Worm (Caenorhabditis elegans) whole organism, L4 larva: ENCODE data around the gene pro-1.

Source experiments
- F37D6.2 ChIP-seq: sonication (generic microtip); optimal IDR thresholded peaks from 2 replicates; lab custom pipeline; 2016; ENCODE audit warnings: mild to moderate bottlenecking, missing genetic modification characterization, missing compliant biosample characterization
- Y75B8A.6 ChIP-seq: fragments of 200-800 bp; sonication (Bioruptor generic); IDR thresholded peaks from 2 replicates; pipeline ENCODE4 v1.3.6; 2022; ENCODE audit warnings: missing genetic modification reagents, missing genetic modification characterization, missing compliant biosample characterization
- ZK546.5 ChIP-seq, 2 experiments: sonication (generic microtip); optimal IDR thresholded peaks; 2 replicates each; lab custom pipeline; 2017; ENCODE audit warnings: missing biosample characterization in 2 of 2, missing genetic modification characterization in 2 of 2
- ama-1 ChIP-seq: fragments of 150-350 bp; optimal IDR thresholded peaks from 2 replicates; lab custom pipeline; 2014; ENCODE audit warnings: inconsistent platforms, mixed read lengths
- arid-1 ChIP-seq: fragments of 200-800 bp; sonication (Bioruptor generic); conservative IDR thresholded peaks from 2 replicates; pipeline ENCODE4 v1.3.6; 2022; ENCODE audit warnings: missing genetic modification reagents, missing genetic modification characterization, missing compliant biosample characterization
- ceh-20 ChIP-seq: fragments of 200-800 bp; sonication (Bioruptor generic); IDR thresholded peaks from 2 replicates; pipeline ENCODE4 v1.3.6; 2022; ENCODE audit warnings: missing genetic modification reagents, missing genetic modification characterization, missing compliant biosample characterization
- ceh-28 ChIP-seq: fragments of 150-350 bp; optimal IDR thresholded peaks from 2 replicates; lab custom pipeline; 2014; ENCODE audit warnings: missing biosample characterization, missing genetic modification reagents, missing genetic modification characterization
- ceh-32 ChIP-seq: sonication (generic microtip); optimal IDR thresholded peaks from 2 replicates; lab custom pipeline; 2016; ENCODE audit warnings: mild to moderate bottlenecking, missing genetic modification characterization, missing compliant biosample characterization; ENCODE audit not compliant: poor library complexity
- ceh-44 ChIP-seq: fragments of 200-800 bp; sonication (Bioruptor generic); IDR thresholded peaks from 2 replicates; pipeline ENCODE4 v1.3.6; 2022; ENCODE audit warnings: missing genetic modification reagents, missing genetic modification characterization, missing compliant biosample characterization
- ceh-82 ChIP-seq: sonication (generic microtip); optimal IDR thresholded peaks from 2 replicates; lab custom pipeline; 2017; ENCODE audit warnings: missing biosample characterization, missing genetic modification characterization
- cey-2 ChIP-seq: sonication (generic microtip); optimal IDR thresholded peaks from 3 replicates; lab custom pipeline; 2017; ENCODE audit warnings: missing genetic modification characterization, mild to moderate bottlenecking, missing compliant biosample characterization, antibody characterized with exemption, borderline replicate concordance; ENCODE audit not compliant: insufficient read depth
- ctbp-1 ChIP-seq: fragments of 200-800 bp; sonication (Bioruptor generic); IDR thresholded peaks from 2 replicates; pipeline ENCODE4 v1.3.6; 2022; ENCODE audit warnings: missing genetic modification reagents, missing genetic modification characterization, missing compliant biosample characterization
- daf-12 ChIP-seq: fragments of 150-350 bp; optimal IDR thresholded peaks from 2 replicates; lab custom pipeline; 2014; ENCODE audit warnings: missing biosample characterization, missing genetic modification reagents, missing genetic modification characterization
- dmd-6 ChIP-seq: fragments of 200-800 bp; sonication (Bioruptor generic); IDR thresholded peaks from 2 replicates; pipeline ENCODE4 v1.3.6; 2022; ENCODE audit warnings: missing genetic modification reagents, missing genetic modification characterization, missing compliant biosample characterization
- dmd-8 ChIP-seq: fragments of 200-800 bp; sonication (Bioruptor generic); IDR thresholded peaks from 2 replicates; pipeline ENCODE4 v1.3.6; 2022; ENCODE audit warnings: missing genetic modification characterization, missing compliant biosample characterization
- dpl-1 ChIP-seq: fragments of 150-350 bp; optimal IDR thresholded peaks from 2 replicates; lab custom pipeline; 2014; ENCODE audit warnings: missing biosample characterization, missing genetic modification reagents, missing genetic modification characterization
- duxl-1 ChIP-seq: sonication (generic microtip); optimal IDR thresholded peaks from 2 replicates; lab custom pipeline; 2016; ENCODE audit warnings: mild to moderate bottlenecking, missing genetic modification characterization, moderate library complexity, missing compliant biosample characterization; ENCODE audit not compliant: poor library complexity
- egl-27 ChIP-seq: sonication (generic microtip); optimal IDR thresholded peaks from 3 replicates; lab custom pipeline; 2017; ENCODE audit warnings: missing biosample characterization, missing genetic modification reagents, missing genetic modification characterization
- fos-1 ChIP-seq: fragments of 150-350 bp; optimal IDR thresholded peaks from 2 replicates; lab custom pipeline; 2014; ENCODE audit warnings: missing biosample characterization, missing genetic modification characterization
- gei-8 ChIP-seq: fragments of 200-800 bp; sonication (Bioruptor generic); optimal IDR thresholded peaks from 2 replicates; lab custom pipeline; 2018; ENCODE audit warnings: mild to moderate bottlenecking, missing genetic modification characterization, missing compliant biosample characterization
- hlh-30 ChIP-seq: sonication (generic microtip); optimal IDR thresholded peaks from 2 replicates; lab custom pipeline; 2017; ENCODE audit warnings: antibody characterized with exemption, mild to moderate bottlenecking, missing genetic modification characterization, missing compliant biosample characterization; ENCODE audit not compliant: insufficient read depth
- hmg-1.1 ChIP-seq: fragments of 200-800 bp; sonication (Bioruptor generic); IDR thresholded peaks from 2 replicates; pipeline ENCODE4 v1.3.6; 2022; ENCODE audit warnings: missing genetic modification reagents, missing genetic modification characterization, missing compliant biosample characterization
- jun-1 ChIP-seq: fragments of 150-350 bp; optimal IDR thresholded peaks from 2 replicates; lab custom pipeline; 2014; ENCODE audit warnings: missing biosample characterization, missing genetic modification reagents, missing genetic modification characterization
- lin-15B ChIP-seq: fragments of 150-350 bp; sonication (generic microtip); optimal IDR thresholded peaks from 3 replicates; lab custom pipeline; 2014; ENCODE audit warnings: missing biosample characterization, missing genetic modification characterization
- lin-38 ChIP-seq: fragments of 200-800 bp; sonication (Bioruptor generic); IDR thresholded peaks from 2 replicates; pipeline ENCODE4 v1.3.6; 2022; ENCODE audit warnings: missing genetic modification reagents, missing genetic modification characterization, missing compliant biosample characterization
- lsy-2 ChIP-seq, 2 experiments: fragments of 150-350 bp in 1 of 2; sonication (generic microtip) in 1 of 2; optimal IDR thresholded peaks; 2 replicates each; lab custom pipeline; 2014 to 2017; ENCODE audit warnings: missing biosample characterization in 2 of 2, missing genetic modification characterization in 2 of 2
- madf-5 ChIP-seq, 2 experiments: fragments of 200-800 bp; sonication (Bioruptor generic); IDR thresholded peaks; 2 replicates each; pipeline ENCODE4 v1.3.6; 2022; ENCODE audit warnings: missing compliant biosample characterization in 2 of 2, missing genetic modification characterization in 2 of 2
- mdl-1 ChIP-seq, 2 experiments: fragments of 150-350 bp in 1 of 2; sonication (generic microtip) in 1 of 2; optimal IDR thresholded peaks; 2 replicates each; lab custom pipeline; 2014 to 2017; ENCODE audit warnings: missing biosample characterization in 2 of 2, missing genetic modification characterization in 2 of 2
- mes-2 ChIP-seq: sonication (generic microtip); optimal IDR thresholded peaks from 2 replicates; lab custom pipeline; 2016; ENCODE audit warnings: missing genotype, mild to moderate bottlenecking, missing genetic modification characterization, missing compliant biosample characterization; ENCODE audit not compliant: poor library complexity, severe bottlenecking
- mxl-2 ChIP-seq: fragments of 200-800 bp; sonication (Bioruptor generic); conservative IDR thresholded peaks from 2 replicates; pipeline ENCODE4 v1.3.6; 2022; ENCODE audit warnings: missing genetic modification reagents, missing genetic modification characterization, missing compliant biosample characterization
- mxl-3 ChIP-seq: fragments of 200-800 bp; sonication (Bioruptor generic); optimal IDR thresholded peaks from 2 replicates; lab custom pipeline; 2018; ENCODE audit warnings: mild to moderate bottlenecking, missing genetic modification characterization, missing compliant biosample characterization
- nhr-10 ChIP-seq: fragments of 150-350 bp; optimal IDR thresholded peaks from 2 replicates; lab custom pipeline; 2014; ENCODE audit warnings: missing biosample characterization, missing genetic modification characterization
- nhr-237 ChIP-seq: sonication (generic microtip); optimal IDR thresholded peaks from 2 replicates; lab custom pipeline; 2017; ENCODE audit warnings: missing biosample characterization, missing genetic modification characterization
- nhr-28 ChIP-seq: fragments of 150-350 bp; optimal IDR thresholded peaks from 2 replicates; lab custom pipeline; 2014; ENCODE audit warnings: missing biosample characterization, missing genetic modification characterization
- nhr-41 ChIP-seq: fragments of 200-800 bp; sonication (Bioruptor generic); IDR thresholded peaks from 2 replicates; pipeline ENCODE4 v1.3.6; 2022; ENCODE audit warnings: missing genetic modification reagents, missing genetic modification characterization, missing compliant biosample characterization
- nhr-6 ChIP-seq: fragments of 150-350 bp; optimal IDR thresholded peaks from 2 replicates; lab custom pipeline; 2014; ENCODE audit warnings: missing biosample characterization, missing genetic modification characterization
- pqm-1 ChIP-seq: sonication (generic microtip); optimal IDR thresholded peaks from 2 replicates; lab custom pipeline; 2017; ENCODE audit warnings: missing biosample characterization, missing genetic modification characterization
- rbr-2 ChIP-seq: sonication (generic microtip); optimal IDR thresholded peaks from 2 replicates; lab custom pipeline; 2016; ENCODE audit warnings: missing genotype, missing genetic modification characterization, missing compliant biosample characterization
- saeg-2 ChIP-seq: fragments of 200-800 bp; sonication (Bioruptor generic); IDR thresholded peaks from 2 replicates; pipeline ENCODE4 v1.3.6; 2022; ENCODE audit warnings: missing genetic modification reagents, missing genetic modification characterization, missing compliant biosample characterization
- snpc-1.2 ChIP-seq: fragments of 200-800 bp; sonication (Bioruptor generic); IDR thresholded peaks from 2 replicates; pipeline ENCODE4 v1.3.6; 2022; ENCODE audit warnings: missing genetic modification reagents, missing genetic modification characterization, missing compliant biosample characterization
- snpc-4 ChIP-seq: fragments of 150-350 bp; optimal IDR thresholded peaks from 2 replicates; lab custom pipeline; 2014; ENCODE audit warnings: missing biosample characterization, missing genetic modification characterization
- spr-3 ChIP-seq: fragments of 200-800 bp; sonication (Bioruptor generic); optimal IDR thresholded peaks from 2 replicates; lab custom pipeline; 2018; ENCODE audit warnings: mild to moderate bottlenecking, missing genetic modification characterization, missing compliant biosample characterization
- tag-97 ChIP-seq: fragments of 200-800 bp; sonication (Bioruptor generic); IDR thresholded peaks from 2 replicates; pipeline ENCODE4 v1.3.6; 2022; ENCODE audit warnings: missing genetic modification characterization, missing compliant biosample characterization
- tra-1 ChIP-seq: fragments of 200-800 bp; sonication (Bioruptor generic); IDR thresholded peaks from 2 replicates; pipeline ENCODE4 v1.3.6; 2022; ENCODE audit warnings: missing genetic modification reagents, missing genetic modification characterization, missing compliant biosample characterization
- unc-130 ChIP-seq: sonication (generic microtip); optimal IDR thresholded peaks from 2 replicates; lab custom pipeline; 2016; ENCODE audit warnings: missing genetic modification reagents, missing genetic modification characterization, missing compliant biosample characterization
- vab-7 ChIP-seq: fragments of 200-800 bp; sonication (Bioruptor generic); IDR thresholded peaks from 2 replicates; pipeline ENCODE4 v1.3.6; 2022; ENCODE audit warnings: missing genetic modification reagents, missing genetic modification characterization, missing compliant biosample characterization
- zag-1 ChIP-seq: fragments of 150-350 bp; optimal IDR thresholded peaks from 2 replicates; lab custom pipeline; 2014; ENCODE audit warnings: missing biosample characterization, missing genetic modification characterization
- zfp-2 ChIP-seq: sonication (generic microtip); optimal IDR thresholded peaks from 2 replicates; lab custom pipeline; 2016; ENCODE audit warnings: mild to moderate bottlenecking, missing genetic modification characterization, missing compliant biosample characterization
- ztf-11 ChIP-seq: fragments of 150-350 bp; optimal IDR thresholded peaks from 2 replicates; lab custom pipeline; 2014; ENCODE audit warnings: missing biosample characterization, missing genetic modification characterization

pro-1 gene

ce11 chrII:10551985-10552736 lies 10.4 kb upstream of the pro-1 start (continued):
- TF ChIP-seq mes-2 (tag; lab: Kevin White, UChicago) (peak; percentile 83), daf-12 (no peak), nhr-6 (tag; lab: Kevin White, UChicago) (peak; percentile 66), nhr-41 (GFP tag; lab: Robert Waterston, UW) (peak; percentile 24; the same call in 1 of the 2 replicates), mdl-1 (tag; optimal IDR thresholded peaks at IDR 0.05; lab: Kevin White, UChicago) (peak; percentile 76 to 91), ztf-11 (tag; lab: Kevin White, UChicago) (no peak), zag-1 (tag; lab: Kevin White, UChicago) (peak; percentile 52), gei-8 (GFP tag; lab: Kevin White, UChicago) (peak; percentile 74), pqm-1 (tag; lab: Kevin White, UChicago) (no peak), ctbp-1 (GFP tag; lab: Robert Waterston, UW) (peak; percentile 80), tag-97 (GFP tag; lab: Robert Waterston, UW) (no peak), ZK546.5 (tag; optimal IDR thresholded peaks at IDR 0.05; lab: Kevin White, UChicago) (peak in 1 of 2 experiments; percentile 33), egl-27 (tag; lab: Kevin White, UChicago) (no peak), nhr-10 (peak; percentile 82), ama-1 (lab: Kevin White, UChicago) (peak; percentile 82), zfp-2 (tag; lab: Kevin White, UChicago) (no peak), arid-1 (GFP tag; lab: Robert Waterston, UW) (peak; percentile 28; the same call in 1 of the 2 replicates), cey-2 (tag; lab: Kevin White, UChicago) (peak; percentile 57), vab-7 (peak; percentile 46; the same call in 1 of the 2 replicates), nhr-28 (tag; lab: Kevin White, UChicago) (peak; percentile 90), madf-5 (GFP tag; IDR thresholded peaks at IDR 0.05; lab: Robert Waterston, UW) (no peak; a peak in 1 of 4 replicates), nhr-237 (no peak), lsy-2 (tag; optimal IDR thresholded peaks at IDR 0.05; lab: Kevin White, UChicago) (peak; percentile 76 to 92), lin-15B (tag; lab: Kevin White, UChicago) (no peak), unc-130 (GFP tag; lab: Kevin White, UChicago) (no peak), ceh-44 (GFP tag; lab: Robert Waterston, UW) (no peak), saeg-2 (GFP tag; lab: Robert Waterston, UW) (peak; percentile 89), Y75B8A.6 (GFP tag; lab: Robert Waterston, UW) (0 out of 2 replicates have a peak, but pooled peaks have one; percentile 74), ceh-20 (GFP tag; lab: Robert Waterston, UW) (peak; percentile 70), ceh-32 (no peak), hlh-30 (tag; lab: Kevin White, UChicago) (peak; percentile 99), dmd-8 (GFP tag; lab: Robert Waterston, UW) (no peak), mxl-3 (peak; percentile 60), lin-38 (GFP tag; lab: Robert Waterston, UW) (peak; percentile 63), tra-1 (GFP tag; lab: Robert Waterston, UW) (peak; percentile 82), snpc-4 (tag; lab: Kevin White, UChicago) (no peak), spr-3 (GFP tag; lab: Kevin White, UChicago) (peak; percentile 26), hmg-1.1 (GFP tag; lab: Robert Waterston, UW) (peak; percentile 80), ceh-82 (no peak), snpc-1.2 (GFP tag; lab: Robert Waterston, UW) (no peak), mxl-2 (GFP tag; lab: Robert Waterston, UW) (0 out of 2 replicates have a peak, but pooled peaks have one; percentile 16), duxl-1 (tag; lab: Kevin White, UChicago) (peak; percentile 70), F37D6.2 (tag; lab: Kevin White, UChicago) (peak; percentile 70), dpl-1 (GFP tag; lab: Kevin White, UChicago) (peak; percentile 64), dmd-6 (GFP tag; lab: Robert Waterston, UW) (peak; percentile 87), jun-1 (tag; lab: Kevin White, UChicago) (peak; percentile 89), ceh-28 (peak; percentile 14), rbr-2 (peak; percentile 83), fos-1 (tag; lab: Kevin White, UChicago) (peak; percentile 66)
